Fruit fly (Drosophila melanogaster): Measurements from ENCODE around the gene Ent1.

The Ent1 gene

dm6 chr2L:392529-392928 lies 34.9 kb upstream of the Ent1 start:
- no peak for TF ChIP-seq CG17328 (GFP tag; IDR thresholded peaks at IDR 0.05)
- peak; percentile 63 for TF ChIP-seq CG12769 (tag; optimal IDR thresholded peaks at IDR 0.05)
- peak; percentile 68 for TF ChIP-seq Vsx1 (GFP tag; optimal IDR thresholded peaks at IDR 0.05)
- TF ChIP-seq Awh (GFP tag; IDR thresholded peaks at IDR 0.05), result peak; percentile 99
- TF ChIP-seq fd96Cb (tag; optimal IDR thresholded peaks at IDR 0.05), result no peak
- peak; percentile 92 for TF ChIP-seq oc (tag; optimal IDR thresholded peaks at IDR 0.05)
- TF ChIP-seq otp (GFP tag; IDR thresholded peaks at IDR 0.05), result peak; percentile 59; the same call in 1 of the 3 replicates
- TF ChIP-seq vvl (GFP tag; IDR thresholded peaks at IDR 0.05), result peak; percentile 85
- no peak for TF ChIP-seq caup (GFP tag; optimal IDR thresholded peaks at IDR 0.05; ENCODE audit: severe bottlenecking)
- no peak for TF ChIP-seq nmo (GFP tag; optimal IDR thresholded peaks at IDR 0.05)
- TF ChIP-seq aop (GFP tag; IDR thresholded peaks at IDR 0.05), result no peak
- peak; percentile 72 for TF ChIP-seq abd-A (tag; optimal IDR thresholded peaks at IDR 0.05)

DNA sequence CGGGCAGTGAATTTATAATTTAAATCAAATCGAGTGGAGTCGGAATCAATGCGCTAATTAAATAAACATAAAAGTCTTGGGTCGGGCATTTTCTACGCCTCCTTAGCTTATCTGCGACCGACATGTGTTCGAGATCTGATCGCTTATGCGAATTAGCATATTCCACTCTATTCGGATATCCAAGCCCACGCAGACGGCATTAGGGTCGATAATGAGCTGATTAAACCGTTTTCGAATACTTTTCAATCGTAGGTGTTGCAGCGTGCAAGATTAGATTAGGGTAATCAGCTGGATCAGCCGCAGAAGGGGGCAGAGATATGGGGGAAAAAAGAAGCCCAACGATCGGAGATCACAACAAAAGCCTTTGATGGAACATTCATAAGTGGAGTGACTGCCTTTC lies 32.8 kb upstream of the Ent1 start:
- TF ChIP-seq Awh (GFP tag; IDR thresholded peaks at IDR 0.05), result peak; percentile 96
- peak; percentile 47 for TF ChIP-seq sd (tag; optimal IDR thresholded peaks at IDR 0.05)
- TF ChIP-seq CG17359 (tag; optimal IDR thresholded peaks at IDR 0.05), result no peak
- TF ChIP-seq Vsx1 (GFP tag; optimal IDR thresholded peaks at IDR 0.05), result peak; percentile 26
- no peak for TF ChIP-seq chn (GFP tag; optimal IDR thresholded peaks at IDR 0.05)
- TF ChIP-seq sr (GFP tag; IDR thresholded peaks at IDR 0.05), result peak; percentile 81; the same call in 2 of the 3 replicates
- no peak for TF ChIP-seq CG3838 (GFP tag; optimal IDR thresholded peaks at IDR 0.05)
- peak; percentile 80; the same call in 1 of the 2 replicates for TF ChIP-seq vvl (GFP tag; IDR thresholded peaks at IDR 0.05)
- TF ChIP-seq gsb (GFP tag; IDR thresholded peaks at IDR 0.05), result no peak
- TF ChIP-seq abd-A (tag; optimal IDR thresholded peaks at IDR 0.05), result peak; percentile 84
- peak; percentile 8 for TF ChIP-seq CG13894 (tag; optimal IDR thresholded peaks at IDR 0.05)
- no peak for TF ChIP-seq CTCF (GFP tag; optimal IDR thresholded peaks at IDR 0.05)
- TF ChIP-seq CG12299 (tag; optimal IDR thresholded peaks at IDR 0.05), result no peak
- no peak for TF ChIP-seq MTF-1 (GFP tag; optimal IDR thresholded peaks at IDR 0.05; ENCODE audit: borderline replicate concordance)
- no peak for TF ChIP-seq corto (GFP tag; optimal IDR thresholded peaks at IDR 0.05)
- TF ChIP-seq org-1 (GFP tag; optimal IDR thresholded peaks at IDR 0.05), result no peak
- TF ChIP-seq CG14860 (GFP tag; IDR thresholded peaks at IDR 0.05; ENCODE audit: partially characterized antibody), result no peak
- TF ChIP-seq chm (GFP tag; IDR thresholded peaks at IDR 0.05), result no peak
- TF ChIP-seq ap (GFP tag; IDR thresholded peaks at IDR 0.05), result no peak
- no peak for TF ChIP-seq wek (GFP tag; optimal IDR thresholded peaks at IDR 0.05)
- 0 out of 4 replicates have a peak, but pooled peaks have one; percentile 47 for TF ChIP-seq chinmo (GFP tag; IDR thresholded peaks at IDR 0.05; ENCODE audit: partially characterized antibody)
- peak; percentile 42 for TF ChIP-seq gsb-n (tag; optimal IDR thresholded peaks at IDR 0.05)
- no peak for TF ChIP-seq cad (GFP tag; optimal IDR thresholded peaks at IDR 0.05)
- TF ChIP-seq CG34224 (GFP tag; IDR thresholded peaks at IDR 0.05; ENCODE audit: partially characterized antibody), result no peak
- TF ChIP-seq lilli (GFP tag; optimal IDR thresholded peaks at IDR 0.05), result no peak
- peak; percentile 72 for TF ChIP-seq oc (tag; optimal IDR thresholded peaks at IDR 0.05)
- TF ChIP-seq shn (GFP tag; optimal IDR thresholded peaks at IDR 0.05), result no peak
- no peak for TF ChIP-seq CG15269 (tag; optimal IDR thresholded peaks at IDR 0.05)
- TF ChIP-seq aop (GFP tag; IDR thresholded peaks at IDR 0.05), result no peak
- TF ChIP-seq CG1024 (GFP tag; IDR thresholded peaks at IDR 0.05), result no peak
- peak; percentile 42 for TF ChIP-seq CG12769 (tag; optimal IDR thresholded peaks at IDR 0.05)
- peak; percentile 55 for TF ChIP-seq grn (GFP tag; optimal IDR thresholded peaks at IDR 0.05)

dm6 chr2L:382807-383206 lies 25.1 kb upstream of the Ent1 start:
- TF ChIP-seq E2f1 (GFP tag; IDR thresholded peaks at IDR 0.05) (no peak), tgo (GFP tag; IDR thresholded peaks at IDR 0.05) (no peak), corto (GFP tag; optimal IDR thresholded peaks at IDR 0.05) (peak; percentile 9), CG17328 (GFP tag; IDR thresholded peaks at IDR 0.05) (peak; percentile 54), CG17568 (GFP tag; optimal IDR thresholded peaks at IDR 0.05) (no peak), dmrt11E (tag; optimal IDR thresholded peaks at IDR 0.05) (peak; percentile 40), CG1603 (tag; optimal IDR thresholded peaks at IDR 0.05) (peak; percentile 4), CG14667 (GFP tag; IDR thresholded peaks at IDR 0.05) (peak; percentile 27; the same call in 1 of the 2 replicates), chif (GFP tag; optimal IDR thresholded peaks at IDR 0.05) (peak in 1 of 2 experiments; percentile 6), CG6689 (GFP tag; IDR thresholded peaks at IDR 0.05) (peak; percentile 48; the same call in 1 of the 2 replicates), CG10431 (GFP tag; optimal IDR thresholded peaks at IDR 0.05) (no peak), CG12391 (tag; optimal IDR thresholded peaks at IDR 0.05) (peak; percentile 1), Med (GFP tag) (peak; percentile 44), Ada2b (GFP tag; IDR thresholded peaks at IDR 0.05) (peak; percentile 26; the same call in 1 of the 2 replicates)

Measured in whole organism, embryonic.